Worm (Caenorhabditis elegans) whole organism, late embryonic: ENCODE results near the gene zmp-5.
A peak's percentile ranks its signal among the peaks of the same experiment; 100 is the strongest.

Experiments
- C08G9.2 ChIP-seq: sonication (generic microtip); optimal IDR thresholded peaks from 2 replicates; lab custom pipeline; 2016; ENCODE audit warnings: mild to moderate bottlenecking, missing genetic modification characterization, moderate library complexity, missing compliant biosample characterization
- C38D4.7 ChIP-seq: fragments of 200-800 bp; sonication (Bioruptor generic); optimal IDR thresholded peaks from 2 replicates; lab custom pipeline; 2018; ENCODE audit warnings: mild to moderate bottlenecking, missing genetic modification characterization, moderate library complexity, missing compliant biosample characterization
- F13H6.1 ChIP-seq: sonication (generic microtip); optimal IDR thresholded peaks from 2 replicates; lab custom pipeline; 2016; ENCODE audit warnings: missing genetic modification characterization, missing compliant biosample characterization
- K02D7.2 ChIP-seq: sonication (generic microtip); optimal IDR thresholded peaks from 2 replicates; lab custom pipeline; 2017; ENCODE audit warnings: mild to moderate bottlenecking, missing genetic modification characterization, missing compliant biosample characterization
- K09A11.1 ChIP-seq: sonication (generic microtip); optimal IDR thresholded peaks from 2 replicates; lab custom pipeline; 2017; ENCODE audit warnings: antibody characterized with exemption, mild to moderate bottlenecking, missing genetic modification characterization, missing compliant biosample characterization; ENCODE audit not compliant: insufficient read depth
- T23F11.4 ChIP-seq: fragments of 200-800 bp; sonication (Bioruptor generic); optimal IDR thresholded peaks from 2 replicates; lab custom pipeline; 2018; ENCODE audit warnings: mild to moderate bottlenecking, missing genetic modification characterization, missing compliant biosample characterization
- Y22D7AL.16 ChIP-seq: sonication (generic microtip); optimal IDR thresholded peaks from 2 replicates; lab custom pipeline; 2016; ENCODE audit warnings: missing genetic modification characterization, missing compliant biosample characterization
- ahr-1 ChIP-seq: sonication (generic microtip); optimal IDR thresholded peaks from 2 replicates; lab custom pipeline; 2016; ENCODE audit warnings: missing genetic modification characterization, missing compliant biosample characterization
- ceh-14 ChIP-seq: sonication (generic microtip); optimal IDR thresholded peaks from 2 replicates; lab custom pipeline; 2016; ENCODE audit warnings: missing genotype, missing genetic modification characterization, missing compliant biosample characterization
- ceh-18 ChIP-seq: sonication (generic microtip); optimal IDR thresholded peaks from 2 replicates; lab custom pipeline; 2016; ENCODE audit warnings: missing genetic modification characterization, missing compliant biosample characterization
- ceh-19 ChIP-seq: fragments of 200-800 bp; sonication (Bioruptor generic); optimal IDR thresholded peaks from 2 replicates; lab custom pipeline; 2018; ENCODE audit warnings: mild to moderate bottlenecking, missing genetic modification characterization, missing compliant biosample characterization
- ceh-2 ChIP-seq: sonication (generic microtip); optimal IDR thresholded peaks from 2 replicates; lab custom pipeline; 2016; ENCODE audit warnings: missing genotype, missing genetic modification characterization, missing compliant biosample characterization
- ceh-24 ChIP-seq: sonication (generic microtip); optimal IDR thresholded peaks from 2 replicates; lab custom pipeline; 2016; ENCODE audit warnings: mild to moderate bottlenecking, missing genetic modification characterization, missing compliant biosample characterization
- ceh-30 ChIP-seq: fragments of 150-350 bp; optimal IDR thresholded peaks from 2 replicates; lab custom pipeline; 2014; ENCODE audit warnings: missing biosample characterization, missing genetic modification characterization
- ceh-31 ChIP-seq: sonication (generic microtip); optimal IDR thresholded peaks from 2 replicates; lab custom pipeline; 2016; ENCODE audit warnings: missing genetic modification characterization, missing compliant biosample characterization
- ceh-34 ChIP-seq: sonication (generic microtip); optimal IDR thresholded peaks from 2 replicates; lab custom pipeline; 2016; ENCODE audit warnings: mild to moderate bottlenecking, missing genetic modification characterization, missing compliant biosample characterization
- ceh-45 ChIP-seq: fragments of 200-800 bp; sonication (Bioruptor generic); IDR thresholded peaks from 2 replicates; pipeline ENCODE4 v1.3.6; 2022; ENCODE audit warnings: missing genetic modification reagents, missing genetic modification characterization, missing compliant biosample characterization
- ceh-48 ChIP-seq: sonication (generic microtip); optimal IDR thresholded peaks from 2 replicates; lab custom pipeline; 2016; ENCODE audit warnings: missing genetic modification characterization, inconsistent platforms, missing compliant biosample characterization
- ceh-6 ChIP-seq: fragments of 200-800 bp; sonication (Bioruptor generic); optimal IDR thresholded peaks from 2 replicates; lab custom pipeline; 2018; ENCODE audit warnings: mild to moderate bottlenecking, missing genetic modification characterization, missing compliant biosample characterization
- ceh-9 ChIP-seq: sonication (generic microtip); optimal IDR thresholded peaks from 2 replicates; lab custom pipeline; 2016; ENCODE audit warnings: mild to moderate bottlenecking, missing genetic modification characterization, inconsistent platforms, missing compliant biosample characterization
- che-1 ChIP-seq: sonication (generic microtip); optimal IDR thresholded peaks from 2 replicates; lab custom pipeline; 2016; ENCODE audit warnings: mild to moderate bottlenecking, missing genetic modification characterization, missing compliant biosample characterization
- dmd-4 ChIP-seq: sonication (generic microtip); optimal IDR thresholded peaks from 2 replicates; lab custom pipeline; 2016; ENCODE audit warnings: borderline replicate concordance, missing genetic modification characterization, missing compliant biosample characterization
- dve-1 ChIP-seq: sonication (generic microtip); optimal IDR thresholded peaks from 2 replicates; lab custom pipeline; 2017; ENCODE audit warnings: antibody characterized with exemption, mild to moderate bottlenecking, missing genetic modification characterization, missing compliant biosample characterization
- elt-2 ChIP-seq: sonication (generic microtip); optimal IDR thresholded peaks from 2 replicates; lab custom pipeline; 2016; ENCODE audit warnings: missing genetic modification reagents, missing genetic modification characterization, missing compliant biosample characterization
- elt-4 ChIP-seq: sonication (generic microtip); optimal IDR thresholded peaks from 2 replicates; lab custom pipeline; 2016; ENCODE audit warnings: missing genetic modification characterization, missing compliant biosample characterization
- eyg-1 ChIP-seq: sonication (generic microtip); optimal IDR thresholded peaks from 2 replicates; lab custom pipeline; 2016; ENCODE audit warnings: missing genotype, missing genetic modification characterization, missing compliant biosample characterization
- fkh-6 ChIP-seq: sonication (generic microtip); optimal IDR thresholded peaks from 2 replicates; lab custom pipeline; 2016; ENCODE audit warnings: missing genetic modification characterization, missing compliant biosample characterization
- gmeb-2 ChIP-seq: sonication (generic microtip); optimal IDR thresholded peaks from 2 replicates; lab custom pipeline; 2016; ENCODE audit warnings: missing genetic modification characterization, inconsistent platforms, missing compliant biosample characterization
- hlh-13 ChIP-seq: fragments of 200-800 bp; sonication (Bioruptor generic); optimal IDR thresholded peaks from 2 replicates; lab custom pipeline; 2018; ENCODE audit warnings: mild to moderate bottlenecking, missing genetic modification characterization, missing compliant biosample characterization
- hlh-15 ChIP-seq: sonication (generic microtip); optimal IDR thresholded peaks from 2 replicates; lab custom pipeline; 2016; ENCODE audit warnings: missing genetic modification characterization, missing compliant biosample characterization
- hlh-6 ChIP-seq: sonication (generic microtip); optimal IDR thresholded peaks from 2 replicates; lab custom pipeline; 2016; ENCODE audit warnings: missing genotype, missing genetic modification characterization, missing compliant biosample characterization
- lim-6 ChIP-seq: sonication (generic microtip); optimal IDR thresholded peaks from 2 replicates; lab custom pipeline; 2016; ENCODE audit warnings: missing genetic modification characterization, missing compliant biosample characterization
- madf-2 ChIP-seq: sonication (generic microtip); optimal IDR thresholded peaks from 2 replicates; lab custom pipeline; 2017; ENCODE audit warnings: missing genetic modification characterization, missing compliant biosample characterization
- mec-3 ChIP-seq: sonication (generic microtip); optimal IDR thresholded peaks from 2 replicates; lab custom pipeline; 2016; ENCODE audit warnings: borderline replicate concordance, missing genetic modification characterization, missing compliant biosample characterization
- nfya-1 ChIP-seq: sonication (generic microtip); optimal IDR thresholded peaks from 2 replicates; lab custom pipeline; 2017; ENCODE audit warnings: missing genetic modification characterization, mild to moderate bottlenecking, missing compliant biosample characterization, antibody characterized with exemption, moderate library complexity
- nhr-11 ChIP-seq: fragments of 150-350 bp; optimal IDR thresholded peaks from 2 replicates; lab custom pipeline; 2014; ENCODE audit warnings: missing biosample characterization, missing genetic modification characterization
- nhr-232 ChIP-seq: sonication (generic microtip); optimal IDR thresholded peaks from 2 replicates; lab custom pipeline; 2016; ENCODE audit warnings: missing genetic modification characterization, missing compliant biosample characterization
- npax-4 ChIP-seq: sonication (generic microtip); optimal IDR thresholded peaks from 2 replicates; lab custom pipeline; 2016; ENCODE audit warnings: missing genetic modification characterization, missing compliant biosample characterization
- odd-2 ChIP-seq: sonication (generic microtip); optimal IDR thresholded peaks from 2 replicates; lab custom pipeline; 2017; ENCODE audit warnings: antibody characterized with exemption, mild to moderate bottlenecking, missing genetic modification characterization, missing compliant biosample characterization
- pag-3 ChIP-seq: sonication (generic microtip); optimal IDR thresholded peaks from 2 replicates; lab custom pipeline; 2016; ENCODE audit warnings: missing compliant biosample characterization, missing genetic modification characterization, borderline replicate concordance
- pha-4 ChIP-seq: fragments of 150-350 bp; optimal IDR thresholded peaks from 2 replicates; lab custom pipeline; 2018; ENCODE audit warnings: missing biosample characterization, missing genetic modification reagents, missing genetic modification characterization
- pros-1 ChIP-seq: fragments of 150-350 bp; optimal IDR thresholded peaks from 2 replicates; lab custom pipeline; 2014; ENCODE audit warnings: missing biosample characterization, missing genetic modification reagents, missing genetic modification characterization
- ref-2 ChIP-seq: sonication (generic microtip); optimal IDR thresholded peaks from 2 replicates; lab custom pipeline; 2016; ENCODE audit warnings: missing genetic modification characterization, missing compliant biosample characterization
- rnt-1 ChIP-seq: sonication (generic microtip); optimal IDR thresholded peaks from 2 replicates; lab custom pipeline; 2016; ENCODE audit warnings: missing genetic modification characterization, missing compliant biosample characterization
- sox-4 ChIP-seq: sonication (generic microtip); optimal IDR thresholded peaks from 2 replicates; lab custom pipeline; 2017; ENCODE audit warnings: mild to moderate bottlenecking, missing genetic modification characterization, inconsistent platforms, missing compliant biosample characterization
- syd-9 ChIP-seq: sonication (generic microtip); optimal IDR thresholded peaks from 2 replicates; lab custom pipeline; 2016; ENCODE audit warnings: mild to moderate bottlenecking, missing genetic modification characterization, moderate library complexity, missing compliant biosample characterization
- tbx-2 ChIP-seq: sonication (generic microtip); optimal IDR thresholded peaks from 2 replicates; lab custom pipeline; 2016; ENCODE audit warnings: missing genetic modification characterization, missing compliant biosample characterization
- tbx-7 ChIP-seq: sonication (generic microtip); optimal IDR thresholded peaks from 2 replicates; lab custom pipeline; 2016; ENCODE audit warnings: missing genotype, missing genetic modification characterization, missing compliant biosample characterization
- ttx-3 ChIP-seq: sonication (generic microtip); optimal IDR thresholded peaks from 2 replicates; lab custom pipeline; 2016; ENCODE audit warnings: missing genetic modification reagents, missing genetic modification characterization, missing compliant biosample characterization
- unc-42 ChIP-seq: sonication (generic microtip); optimal IDR thresholded peaks from 2 replicates; lab custom pipeline; 2016; ENCODE audit warnings: missing genotype, missing genetic modification characterization, missing compliant biosample characterization
- unc-55 ChIP-seq: sonication (generic microtip); optimal IDR thresholded peaks from 2 replicates; lab custom pipeline; 2017; ENCODE audit warnings: missing biosample characterization, missing genetic modification reagents, missing genetic modification characterization
- zip-5 ChIP-seq: sonication (generic microtip); optimal IDR thresholded peaks from 2 replicates; lab custom pipeline; 2016; ENCODE audit warnings: missing genetic modification characterization, missing compliant biosample characterization
- ztf-16 ChIP-seq: sonication (generic microtip); optimal IDR thresholded peaks from 2 replicates; lab custom pipeline; 2017; ENCODE audit warnings: missing genetic modification characterization, missing compliant biosample characterization

Gene zmp-5

ce11 chrX:12661091-12661526 is 14.2 kb downstream of the zmp-5 start:
- peak; percentile 87 for TF ChIP-seq ref-2 (tag; lab: Kevin White, UChicago)
- peak; percentile 82 for TF ChIP-seq che-1 (tag; lab: Kevin White, UChicago)
- no peak for TF ChIP-seq ceh-30 (tag; lab: Kevin White, UChicago)
- TF ChIP-seq pros-1 (tag; lab: Kevin White, UChicago) = no peak
- TF ChIP-seq tbx-7 (tag; lab: Kevin White, UChicago) = peak; percentile 49
- TF ChIP-seq unc-55 (GFP tag; lab: Kevin White, UChicago) = no peak
- peak; percentile 34 for TF ChIP-seq unc-42 (tag; lab: Kevin White, UChicago)
- peak; percentile 69 for TF ChIP-seq C08G9.2
- TF ChIP-seq Y22D7AL.16 = peak; percentile 60
- peak; percentile 82 for TF ChIP-seq T23F11.4 (GFP tag; lab: Kevin White, UChicago)
- TF ChIP-seq nhr-11 (tag; lab: Kevin White, UChicago) = no peak
- TF ChIP-seq ahr-1 (tag; lab: Kevin White, UChicago) = peak; percentile 59
- peak; percentile 59 for TF ChIP-seq nfya-1
- TF ChIP-seq elt-2 (tag; lab: Kevin White, UChicago) = peak; percentile 85
- TF ChIP-seq ceh-18 (tag; lab: Kevin White, UChicago) = peak; percentile 66
- peak; percentile 74 for TF ChIP-seq ceh-31
- TF ChIP-seq ceh-34 = peak; percentile 81
- peak; percentile 75 for TF ChIP-seq sox-4 (tag; lab: Kevin White, UChicago)
- peak; percentile 83 for TF ChIP-seq gmeb-2
- peak; percentile 53 for TF ChIP-seq ceh-48 (tag; lab: Kevin White, UChicago)
- TF ChIP-seq C38D4.7 (GFP tag; lab: Kevin White, UChicago) = peak; percentile 80
- TF ChIP-seq K09A11.1 (tag; lab: Kevin White, UChicago) = peak; percentile 45
- TF ChIP-seq rnt-1 = peak; percentile 84
- peak; percentile 12 for TF ChIP-seq npax-4 (tag; lab: Kevin White, UChicago)
- TF ChIP-seq ceh-2 = peak; percentile 70
- peak; percentile 73 for TF ChIP-seq ztf-16 (tag; lab: Kevin White, UChicago)
- no peak for TF ChIP-seq elt-4 (tag; lab: Kevin White, UChicago)
- peak; percentile 32 for TF ChIP-seq odd-2 (tag; lab: Kevin White, UChicago)
- peak; percentile 36 for TF ChIP-seq eyg-1 (tag; lab: Kevin White, UChicago)
- peak; percentile 77 for TF ChIP-seq madf-2 (tag; lab: Kevin White, UChicago)
- TF ChIP-seq F13H6.1 (tag; lab: Kevin White, UChicago) = peak; percentile 70
- TF ChIP-seq ceh-24 = peak; percentile 43
- peak; percentile 92 for TF ChIP-seq hlh-6
- peak; percentile 13 for TF ChIP-seq ceh-9 (tag; lab: Kevin White, UChicago)
- TF ChIP-seq pha-4 (tag; lab: Kevin White, UChicago) = no peak
- peak; percentile 83 for TF ChIP-seq tbx-2 (tag; lab: Kevin White, UChicago)
- TF ChIP-seq K02D7.2 = peak; percentile 77
- peak; percentile 78 for TF ChIP-seq ceh-19 (GFP tag; lab: Kevin White, UChicago)
- peak; percentile 64 for TF ChIP-seq dmd-4 (tag; lab: Kevin White, UChicago)
- peak; percentile 64 for TF ChIP-seq fkh-6 (tag; lab: Kevin White, UChicago)
- TF ChIP-seq zip-5 (tag; lab: Kevin White, UChicago) = peak; percentile 39
- TF ChIP-seq pag-3 (tag; lab: Kevin White, UChicago) = no peak
- TF ChIP-seq dve-1 (tag; lab: Kevin White, UChicago) = peak; percentile 83
- TF ChIP-seq mec-3 (tag; lab: Kevin White, UChicago) = peak; percentile 1
- TF ChIP-seq nhr-232 = peak; percentile 81
- peak; percentile 59 for TF ChIP-seq ceh-14 (tag; lab: Kevin White, UChicago)
- TF ChIP-seq hlh-15 (tag; lab: Kevin White, UChicago) = peak; percentile 24
- TF ChIP-seq ceh-6 = peak; percentile 83
- peak; percentile 72 for TF ChIP-seq syd-9
- peak; percentile 78 for TF ChIP-seq ttx-3 (tag; lab: Kevin White, UChicago)
- no peak for TF ChIP-seq ceh-45 (GFP tag; lab: Robert Waterston, UW)
- TF ChIP-seq lim-6 = no peak
- TF ChIP-seq hlh-13 = peak; percentile 67
